Fruit fly (Drosophila melanogaster) whole organism: Measurements from ENCODE around the gene CG13003.

Experiments
- CG8478 ChIP-seq: fragments of >200 bp; optimal IDR thresholded peaks from 2 replicates; lab custom pipeline; 2018; ENCODE audit warnings: inconsistent platforms
- Dll ChIP-seq: fragments of >200 bp; optimal IDR thresholded peaks from 2 replicates; lab custom pipeline; 2017
- EcR ChIP-seq, 2 experiments: fragments of >200 bp; optimal IDR thresholded peaks; 2 replicates each; lab custom pipeline; 2017; ENCODE audit warnings: missing biosample characterization in 2 of 2, missing genetic modification characterization in 2 of 2, missing genetic modification reagents in 2 of 2
- pan ChIP-seq: fragments of >200 bp; optimal IDR thresholded peaks from 2 replicates; lab custom pipeline; 2017
- psq ChIP-seq: fragments of >200 bp; optimal IDR thresholded peaks from 2 replicates; lab custom pipeline; 2017
- usp ChIP-seq: fragments of >200 bp; optimal IDR thresholded peaks from 2 replicates; lab custom pipeline; 2017; ENCODE audit warnings: missing biosample characterization, missing genetic modification characterization, mixed read lengths

The CG13003 gene

dm6 chrX:16800530-16801027 is 75.8 kb downstream of the CG13003 start, which contains the start of the genes CG9132 and CG4789:
Gene CG9132, minus strand, starts transcription at chrX:16800710.
Gene CG4789, plus strand, starts transcription at chrX:16800930.
- TF ChIP-seq pan (no peak), Dll (lab: Kevin White, UChicago) (no peak), EcR (GFP tag; optimal IDR thresholded peaks at IDR 0.05; lab: Kevin White, UChicago) (no peak), psq (lab: Kevin White, UChicago) (no peak), CG8478 (lab: Kevin White, UChicago) (no peak), usp (GFP tag; lab: Kevin White, UChicago) (no peak)

- TF ChIP-seq psq (lab: Kevin White, UChicago) (no peak), usp (GFP tag; lab: Kevin White, UChicago) (no peak), Dll (lab: Kevin White, UChicago) (no peak), CG8478 (lab: Kevin White, UChicago) (no peak), pan (no peak), EcR (GFP tag; optimal IDR thresholded peaks at IDR 0.05; lab: Kevin White, UChicago) (no peak)
These were observed 76.4 kb downstream of the CG13003 start for dm6 chrX:16799914-16800313.

dm6 chrX:16798166-16798565 is 78.2 kb downstream of the CG13003 start:
- TF ChIP-seq Dll (lab: Kevin White, UChicago): no peak
- TF ChIP-seq psq (lab: Kevin White, UChicago): no peak
- no peak for TF ChIP-seq usp (GFP tag; lab: Kevin White, UChicago)
- no peak for TF ChIP-seq CG8478 (lab: Kevin White, UChicago)
- no peak for TF ChIP-seq EcR (GFP tag; optimal IDR thresholded peaks at IDR 0.05; lab: Kevin White, UChicago)
- no peak for TF ChIP-seq pan
